Worm (Caenorhabditis elegans) whole organism, L4/young adult: ENCODE results near the gene apa-2.

Experiments
- W03F9.2 ChIP-seq: fragments of 150-350 bp; optimal IDR thresholded peaks from 2 replicates; lab custom pipeline; 2014; ENCODE audit warnings: missing biosample characterization, missing genetic modification characterization
- dao-5 ChIP-seq: sonication (generic microtip); optimal IDR thresholded peaks from 2 replicates; lab custom pipeline; 2016; ENCODE audit warnings: missing genotype, missing genetic modification characterization, moderate library complexity, missing compliant biosample characterization
- him-1 ChIP-seq: sonication (generic microtip); optimal IDR thresholded peaks from 2 replicates; lab custom pipeline; 2016; ENCODE audit warnings: missing genotype, missing genetic modification reagents, missing genetic modification characterization, missing compliant biosample characterization

apa-2 gene

ce11 chrX:9338375-9338774 lies at the start of gene apa-2:
apa-2 (plus strand) TSS chrX:9338675.
- TF ChIP-seq W03F9.2 (tag; lab: Kevin White, UChicago) (no peak), dao-5 (tag; lab: Kevin White, UChicago) (no peak), him-1 (tag; lab: Kevin White, UChicago) (no peak)

- TF ChIP-seq dao-5 (tag; lab: Kevin White, UChicago), result no peak
- no peak for TF ChIP-seq him-1 (tag; lab: Kevin White, UChicago)
- no peak for TF ChIP-seq W03F9.2 (tag; lab: Kevin White, UChicago)
These were observed 47.1 kb upstream of the apa-2 start, which contains the start of gene B0416.3 for ce11 chrX:9291345-9291744. B0416.3 (plus strand) TSS chrX:9291645.

- TF ChIP-seq W03F9.2 (tag; lab: Kevin White, UChicago), result no peak
- no peak for TF ChIP-seq dao-5 (tag; lab: Kevin White, UChicago)
- no peak for TF ChIP-seq him-1 (tag; lab: Kevin White, UChicago)
These were observed 43.0 kb upstream of the apa-2 start for ce11 chrX:9295471-9295870.

ce11 chrX:9296591-9296990 lies 41.9 kb upstream of the apa-2 start, which contains the start of gene gly-13:
gly-13 (minus strand) TSS chrX:9296622.
- TF ChIP-seq dao-5 (tag; lab: Kevin White, UChicago) (no peak), him-1 (tag; lab: Kevin White, UChicago) (no peak), W03F9.2 (tag; lab: Kevin White, UChicago) (no peak)

ce11 chrX:9297834-9298233 lies 40.6 kb upstream of the apa-2 start, which contains the start of gene B0416.7:
B0416.7 (minus strand) TSS chrX:9297934.
- TF ChIP-seq him-1 (tag; lab: Kevin White, UChicago), result no peak
- no peak for TF ChIP-seq dao-5 (tag; lab: Kevin White, UChicago)
- no peak for TF ChIP-seq W03F9.2 (tag; lab: Kevin White, UChicago)

- TF ChIP-seq W03F9.2 (tag; lab: Kevin White, UChicago), result no peak
- no peak for TF ChIP-seq him-1 (tag; lab: Kevin White, UChicago)
- no peak for TF ChIP-seq dao-5 (tag; lab: Kevin White, UChicago)
These were observed 39.6 kb upstream of the apa-2 start, which contains the start of gene B0416.2 for ce11 chrX:9298846-9299245. B0416.2 (plus strand) TSS chrX:9299146.

ce11 chrX:9300379-9300778 lies 38.1 kb upstream of the apa-2 start:
- TF ChIP-seq dao-5 (tag; lab: Kevin White, UChicago) (no peak), W03F9.2 (tag; lab: Kevin White, UChicago) (no peak), him-1 (tag; lab: Kevin White, UChicago) (no peak)

ce11 chrX:9302763-9303162 lies 35.7 kb upstream of the apa-2 start:
- TF ChIP-seq him-1 (tag; lab: Kevin White, UChicago), result no peak
- no peak for TF ChIP-seq dao-5 (tag; lab: Kevin White, UChicago)

- TF ChIP-seq him-1 (tag; lab: Kevin White, UChicago) (no peak), dao-5 (tag; lab: Kevin White, UChicago) (no peak), W03F9.2 (tag; lab: Kevin White, UChicago) (no peak)
These were observed 35.1 kb upstream of the apa-2 start, which contains the start of gene tmc-2 for ce11 chrX:9303422-9303821. tmc-2 (plus strand) TSS chrX:9303722.

- no peak for TF ChIP-seq W03F9.2 (tag; lab: Kevin White, UChicago)
- TF ChIP-seq dao-5 (tag; lab: Kevin White, UChicago), result no peak
- no peak for TF ChIP-seq him-1 (tag; lab: Kevin White, UChicago)
These were observed 27.2 kb upstream of the apa-2 start, which contains the start of gene H29C22.1 for ce11 chrX:9311225-9311624. H29C22.1 (minus strand) TSS chrX:9311325.

ce11 chrX:9314397-9314796 lies 24.1 kb upstream of the apa-2 start, which contains the start of gene ttr-38:
ttr-38 (minus strand) TSS chrX:9314497.
- TF ChIP-seq W03F9.2 (tag; lab: Kevin White, UChicago) (no peak), him-1 (tag; lab: Kevin White, UChicago) (no peak), dao-5 (tag; lab: Kevin White, UChicago) (no peak)

ce11 chrX:9319080-9319479 lies 19.4 kb upstream of the apa-2 start, which contains the start of gene npr-7:
npr-7 (minus strand) TSS chrX:9319180.
- no peak for TF ChIP-seq W03F9.2 (tag; lab: Kevin White, UChicago)
- TF ChIP-seq him-1 (tag; lab: Kevin White, UChicago), result no peak
- no peak for TF ChIP-seq dao-5 (tag; lab: Kevin White, UChicago)

ce11 chrX:9324962-9325361 lies 13.5 kb upstream of the apa-2 start:
- TF ChIP-seq dao-5 (tag; lab: Kevin White, UChicago) (no peak), him-1 (tag; lab: Kevin White, UChicago) (no peak), W03F9.2 (tag; lab: Kevin White, UChicago) (no peak)

ce11 chrX:9330721-9331212 lies 7.7 kb upstream of the apa-2 start, which contains the start of gene T20B5.2:
T20B5.2 (plus strand) TSS chrX:9331162.
- TF ChIP-seq W03F9.2 (tag; lab: Kevin White, UChicago), result no peak
- TF ChIP-seq him-1 (tag; lab: Kevin White, UChicago), result no peak
- TF ChIP-seq dao-5 (tag; lab: Kevin White, UChicago), result no peak
